Worm (Caenorhabditis elegans) whole organism, L2 larva: ENCODE data around the gene sra-4.

Experiments used
- lin-13 ChIP-seq: fragments of 150-350 bp; optimal IDR thresholded peaks from 2 replicates; lab custom pipeline; 2014; ENCODE audit warnings: missing biosample characterization, missing genetic modification reagents, missing genetic modification characterization
- mdl-1 ChIP-seq, 2 experiments: fragments of 150-350 bp in 1 of 2; sonication (generic microtip) in 1 of 2; optimal IDR thresholded peaks; 2 replicates each; lab custom pipeline; 2017; ENCODE audit warnings: missing biosample characterization in 2 of 2, missing genetic modification characterization in 2 of 2
- nhr-11 ChIP-seq: fragments of 150-350 bp; optimal IDR thresholded peaks from 2 replicates; lab custom pipeline; 2014; ENCODE audit warnings: missing biosample characterization, missing genetic modification characterization
- nhr-77 ChIP-seq: fragments of 150-350 bp; optimal IDR thresholded peaks from 2 replicates; lab custom pipeline; 2014; ENCODE audit warnings: missing biosample characterization, missing genetic modification characterization
- peb-1 ChIP-seq: fragments of 150-350 bp; optimal IDR thresholded peaks from 2 replicates; lab custom pipeline; 2014; ENCODE audit warnings: missing biosample characterization, missing genetic modification characterization
- sem-4 ChIP-seq: fragments of 150-350 bp; optimal IDR thresholded peaks from 2 replicates; lab custom pipeline; 2014; ENCODE audit warnings: missing biosample characterization, missing genetic modification reagents, missing genetic modification characterization
- ztf-1 ChIP-seq: fragments of 200-800 bp; sonication (Bioruptor generic); conservative IDR thresholded peaks from 2 replicates; pipeline ENCODE4 v1.3.6; 2022; ENCODE audit warnings: missing genetic modification characterization, missing compliant biosample characterization

DNA sequence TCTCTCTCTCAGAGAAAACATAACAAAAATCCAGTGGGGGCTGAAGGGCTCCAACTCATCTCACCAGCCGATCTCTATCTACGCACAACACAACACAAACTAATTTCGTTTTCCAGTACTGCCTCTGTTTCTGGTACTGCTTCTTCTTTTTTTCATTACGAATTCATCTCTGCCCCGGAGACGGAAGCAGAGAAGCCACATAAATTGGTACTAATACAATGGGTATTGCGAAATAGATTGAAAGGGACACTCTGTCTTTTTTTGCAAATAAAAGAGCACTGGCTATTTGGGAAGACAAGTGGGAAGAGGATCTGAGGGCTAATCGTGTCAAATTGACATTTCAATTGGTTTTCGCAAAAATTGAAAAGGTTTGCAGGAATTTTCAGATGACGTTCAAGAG, 45.4 kb downstream of the sra-4 start:
- TF ChIP-seq mdl-1 (tag; optimal IDR thresholded peaks at IDR 0.05; lab: Kevin White, UChicago) (no peak), lin-13 (no peak), ztf-1 (GFP tag; lab: Robert Waterston, UW) (no peak), sem-4 (tag; lab: Kevin White, UChicago) (peak; percentile 41), nhr-11 (tag; lab: Kevin White, UChicago) (no peak), peb-1 (no peak), nhr-77 (tag; lab: Kevin White, UChicago) (no peak)
